Fruit fly (Drosophila melanogaster): Measurements from ENCODE around the gene CG7102.

Gene CG7102

dm6 chr2L:7916368-7916767, 29.1 kb upstream of the CG7102 start (continued):
- peak; percentile 75 for TF ChIP-seq grau (tag; optimal IDR thresholded peaks at IDR 0.05)
- peak; percentile 72; the same call in 2 of the 3 replicates for TF ChIP-seq Mrtf (GFP tag; IDR thresholded peaks at IDR 0.05)
- no peak for TF ChIP-seq pros (GFP tag; optimal IDR thresholded peaks at IDR 0.05)
- TF ChIP-seq HLH54F (GFP tag; optimal IDR thresholded peaks at IDR 0.05), result peak; percentile 38
- TF ChIP-seq sima (GFP tag; optimal IDR thresholded peaks at IDR 0.05), result no peak
- peak; percentile 82 for TF ChIP-seq CG14014 (GFP tag; IDR thresholded peaks at IDR 0.05)
- peak; percentile 76 for TF ChIP-seq dmrt99B (tag; optimal IDR thresholded peaks at IDR 0.05)
- TF ChIP-seq CG9215 (GFP tag; IDR thresholded peaks at IDR 0.05), result peak; percentile 34; the same call in 1 of the 2 replicates
- TF ChIP-seq chn (GFP tag; optimal IDR thresholded peaks at IDR 0.05), result peak; percentile 45
- TF ChIP-seq en (GFP tag; optimal IDR thresholded peaks at IDR 0.05), result no peak
- peak; percentile 65 for TF ChIP-seq lab (GFP tag; optimal IDR thresholded peaks at IDR 0.05)
- no peak for TF ChIP-seq sc (optimal IDR thresholded peaks at IDR 0.05)
- peak; percentile 50 for TF ChIP-seq sc (GFP tag; optimal IDR thresholded peaks at IDR 0.05)
- TF ChIP-seq CG2120 (GFP tag; optimal IDR thresholded peaks at IDR 0.05), result peak; percentile 72
- TF ChIP-seq CG8944 (GFP tag; optimal IDR thresholded peaks at IDR 0.05), result peak; percentile 50
- TF ChIP-seq ssp (GFP tag; IDR thresholded peaks at IDR 0.05), result peak; percentile 54; the same call in 1 of the 2 replicates
- no peak for TF ChIP-seq CG3995 (GFP tag; optimal IDR thresholded peaks at IDR 0.05)
- no peak for TF ChIP-seq CG13123 (GFP tag; optimal IDR thresholded peaks at IDR 0.05)
- peak; percentile 84 for TF ChIP-seq slbo (GFP tag; IDR thresholded peaks at IDR 0.05)
- no peak for TF ChIP-seq CG16813 (GFP tag; IDR thresholded peaks at IDR 0.05; ENCODE audit: partially characterized antibody)
- peak; percentile 36 for TF ChIP-seq CHES-1-like (GFP tag; optimal IDR thresholded peaks at IDR 0.05)
- no peak for TF ChIP-seq CG4360 (GFP tag; IDR thresholded peaks at IDR 0.05)
- TF ChIP-seq CG4730 (GFP tag; IDR thresholded peaks at IDR 0.05), result peak; percentile 68; the same call in 1 of the 2 replicates
- peak; percentile 55 for TF ChIP-seq Poxn (GFP tag; IDR thresholded peaks at IDR 0.05)
- no peak for TF ChIP-seq CG4707 (GFP tag; optimal IDR thresholded peaks at IDR 0.05)
- peak; percentile 79; the same call in 2 of the 3 replicates for TF ChIP-seq CG34422 (GFP tag; IDR thresholded peaks at IDR 0.05)
- peak; percentile 49 for TF ChIP-seq HmgZ (tag; optimal IDR thresholded peaks at IDR 0.05)
- peak; percentile 47 for TF ChIP-seq maf-S (GFP tag; optimal IDR thresholded peaks at IDR 0.05)
- no peak for TF ChIP-seq hb (GFP tag; IDR thresholded peaks at IDR 0.05; ENCODE audit: partially characterized antibody)
- no peak for TF ChIP-seq bbx (GFP tag; IDR thresholded peaks at IDR 0.05; ENCODE audit: partially characterized antibody)
- TF ChIP-seq CG10366 (GFP tag; IDR thresholded peaks at IDR 0.05), result peak; percentile 82
- TF ChIP-seq corto (GFP tag; optimal IDR thresholded peaks at IDR 0.05), result no peak
- TF ChIP-seq CG17359 (tag; optimal IDR thresholded peaks at IDR 0.05), result peak; percentile 39
- TF ChIP-seq zf30C (GFP tag; optimal IDR thresholded peaks at IDR 0.05), result no peak
- peak; percentile 63 for TF ChIP-seq fd96Cb (tag; optimal IDR thresholded peaks at IDR 0.05)
- TF ChIP-seq CG1602 (GFP tag; optimal IDR thresholded peaks at IDR 0.05), result peak; percentile 52
- TF ChIP-seq Asciz (GFP tag; optimal IDR thresholded peaks at IDR 0.05), result no peak
- no peak for TF ChIP-seq Deaf1 (tag; optimal IDR thresholded peaks at IDR 0.05)
- TF ChIP-seq Neu2 (GFP tag; optimal IDR thresholded peaks at IDR 0.05; ENCODE audit: borderline replicate concordance), result no peak
- no peak for TF ChIP-seq Lpt (GFP tag; optimal IDR thresholded peaks at IDR 0.05)
- peak; percentile 19 for TF ChIP-seq sd (tag; optimal IDR thresholded peaks at IDR 0.05)
- peak; percentile 65 for TF ChIP-seq tio (GFP tag; optimal IDR thresholded peaks at IDR 0.05)
- peak; percentile 1 for TF ChIP-seq CG12236 (GFP tag; optimal IDR thresholded peaks at IDR 0.05)
- TF ChIP-seq CG4820 (GFP tag; optimal IDR thresholded peaks at IDR 0.05), result no peak
- TF ChIP-seq CG2129 (GFP tag; IDR thresholded peaks at IDR 0.05; ENCODE audit: partially characterized antibody), result no peak
- peak; percentile 26 for TF ChIP-seq Atf-2 (GFP tag; optimal IDR thresholded peaks at IDR 0.05)
- no peak for TF ChIP-seq MTF-1 (GFP tag; optimal IDR thresholded peaks at IDR 0.05; ENCODE audit: borderline replicate concordance)
- TF ChIP-seq wor (GFP tag; IDR thresholded peaks at IDR 0.05), result peak; percentile 77
- peak; percentile 59 for TF ChIP-seq CG7786 (GFP tag; optimal IDR thresholded peaks at IDR 0.05)
- TF ChIP-seq sqz (GFP tag; optimal IDR thresholded peaks at IDR 0.05), result no peak
- TF ChIP-seq cad (GFP tag; optimal IDR thresholded peaks at IDR 0.05), result no peak
